Worm (Caenorhabditis elegans) whole organism, mixed stage, embryonic: Measurements from ENCODE around the gene sqv-8.

Source experiments
- elt-3 ChIP-seq: fragments of 150-350 bp; optimal IDR thresholded peaks from 2 replicates; lab custom pipeline; 2014; ENCODE audit warnings: missing biosample characterization, missing genetic modification characterization
- nhr-28 ChIP-seq: fragments of 150-350 bp; optimal IDR thresholded peaks from 2 replicates; lab custom pipeline; 2014; ENCODE audit warnings: missing biosample characterization, missing genetic modification characterization

- TF ChIP-seq nhr-28 (tag; lab: Kevin White, UChicago) (no peak), elt-3 (tag; lab: Kevin White, UChicago) (no peak)
Observed at ce11 chrII:9655530-9656139, 8.9 kb downstream of the sqv-8 start, which contains the start of gene ZK1307.1.
